Fruit fly (Drosophila melanogaster) whole organism, embryonic: ENCODE measurements around the gene sphe.

Experiments used
- Ada2b ChIP-seq: fragments of 200-800 bp; sonication (Bioruptor generic); IDR thresholded peaks from 2 replicates; pipeline ENCODE4 v1.3.6; 2022; ENCODE audit warnings: missing biosample characterization, missing genetic modification characterization
- Adf1 ChIP-seq: fragments of 200-800 bp; sonication (Bioruptor generic); IDR thresholded peaks from 2 replicates; pipeline ENCODE4 v1.3.6; 2022; ENCODE audit warnings: missing biosample characterization, missing genetic modification characterization
- Aef1 ChIP-seq: fragments of 200-800 bp; sonication (Bioruptor generic); IDR thresholded peaks from 3 replicates; pipeline ENCODE4 v1.3.6; 2022; ENCODE audit warnings: missing biosample characterization, missing genetic modification characterization
- B-H2 ChIP-seq: fragments of 200-800 bp; sonication (Bioruptor generic); optimal IDR thresholded peaks from 2 replicates; lab custom pipeline; 2018; ENCODE audit warnings: missing biosample characterization, mild to moderate bottlenecking, missing genetic modification characterization
- BEAF-32 ChIP-seq: fragments of 200-800 bp; sonication (Bioruptor generic); optimal IDR thresholded peaks from 3 replicates; lab custom pipeline; 2017; ENCODE audit warnings: missing biosample characterization, missing genetic modification characterization, mild to moderate bottlenecking, moderate library complexity, missing genetic modification reagents
- CG10565 ChIP-seq: fragments of 200-800 bp; sonication (Bioruptor generic); optimal IDR thresholded peaks from 3 replicates; lab custom pipeline; 2016; ENCODE audit warnings: missing biosample characterization, mild to moderate bottlenecking, missing genetic modification characterization
- CG10654 ChIP-seq: fragments of 200-800 bp; sonication (Bioruptor generic); optimal IDR thresholded peaks from 2 replicates; lab custom pipeline; 2016; ENCODE audit warnings: missing biosample characterization, missing genetic modification characterization
- CG12104 ChIP-seq: fragments of 200-800 bp; sonication (Bioruptor generic); optimal IDR thresholded peaks from 3 replicates; lab custom pipeline; 2016; ENCODE audit warnings: missing biosample characterization, missing genetic modification characterization
- CG12219 ChIP-seq: fragments of 200-800 bp; sonication (Bioruptor generic); optimal IDR thresholded peaks from 3 replicates; lab custom pipeline; 2018; ENCODE audit warnings: missing biosample characterization, mild to moderate bottlenecking, missing genetic modification characterization
- CG12391 ChIP-seq: fragments of 200-800 bp; sonication (Bioruptor generic); optimal IDR thresholded peaks from 3 replicates; lab custom pipeline; 2018; ENCODE audit warnings: missing biosample characterization, mild to moderate bottlenecking, missing genetic modification characterization, moderate library complexity
- CG12769 ChIP-seq: fragments of 200-800 bp; sonication (Bioruptor generic); optimal IDR thresholded peaks from 2 replicates; lab custom pipeline; 2019; ENCODE audit warnings: missing biosample characterization, mild to moderate bottlenecking, missing genetic modification characterization, moderate library complexity
- CG15601 ChIP-seq: fragments of 200-800 bp; sonication (Bioruptor generic); optimal IDR thresholded peaks from 3 replicates; lab custom pipeline; 2019; ENCODE audit warnings: missing biosample characterization, mild to moderate bottlenecking, missing genetic modification characterization, moderate library complexity
- CG1603 ChIP-seq: fragments of 200-800 bp; sonication (Bioruptor generic); optimal IDR thresholded peaks from 2 replicates; lab custom pipeline; 2019; ENCODE audit warnings: missing biosample characterization, mild to moderate bottlenecking, missing genetic modification characterization, moderate library complexity
- CG17328 ChIP-seq: fragments of 200-800 bp; sonication (Bioruptor generic); IDR thresholded peaks from 2 replicates; pipeline ENCODE4 v1.3.6; 2022; ENCODE audit warnings: missing biosample characterization, missing genetic modification characterization
- CG1792 ChIP-seq: fragments of 200-800 bp; sonication (Bioruptor generic); optimal IDR thresholded peaks from 2 replicates; lab custom pipeline; 2016; ENCODE audit warnings: missing biosample characterization, missing genetic modification characterization
- CG18599 ChIP-seq: fragments of 200-800 bp; sonication (Bioruptor generic); optimal IDR thresholded peaks from 3 replicates; lab custom pipeline; 2017; ENCODE audit warnings: missing biosample characterization, missing genetic modification characterization, mild to moderate bottlenecking, moderate library complexity, missing genetic modification reagents
- CG2202 ChIP-seq: fragments of 200-800 bp; sonication (Bioruptor generic); optimal IDR thresholded peaks from 2 replicates; lab custom pipeline; 2018; ENCODE audit warnings: missing biosample characterization, mild to moderate bottlenecking, missing genetic modification characterization
- CG2889 ChIP-seq: fragments of 200-800 bp; sonication (Bioruptor generic); IDR thresholded peaks from 3 replicates; pipeline ENCODE4 v1.3.6; 2022; ENCODE audit warnings: missing biosample characterization, missing genetic modification characterization
- CG6272 ChIP-seq: fragments of 200-800 bp; sonication (Bioruptor generic); IDR thresholded peaks from 2 replicates; pipeline ENCODE4 v1.3.6; 2022; ENCODE audit warnings: missing biosample characterization, missing genetic modification characterization
- CG7271 ChIP-seq: fragments of 200-800 bp; sonication (Bioruptor generic); optimal IDR thresholded peaks from 2 replicates; lab custom pipeline; 2018; ENCODE audit warnings: missing biosample characterization, mild to moderate bottlenecking, missing genetic modification characterization, moderate library complexity
- CG8281 ChIP-seq: fragments of 200-800 bp; sonication (Bioruptor generic); optimal IDR thresholded peaks from 2 replicates; lab custom pipeline; 2018; ENCODE audit warnings: missing biosample characterization, mild to moderate bottlenecking, missing genetic modification characterization, moderate library complexity
- CG9437 ChIP-seq: fragments of 200-800 bp; sonication (Bioruptor generic); optimal IDR thresholded peaks from 2 replicates; lab custom pipeline; 2018; ENCODE audit warnings: missing biosample characterization, mild to moderate bottlenecking, missing genetic modification characterization
- CG9817 ChIP-seq: fragments of 200-800 bp; sonication (Bioruptor generic); optimal IDR thresholded peaks from 2 replicates; lab custom pipeline; 2018; ENCODE audit warnings: missing biosample characterization, mild to moderate bottlenecking, missing genetic modification characterization, moderate library complexity
- CTCF ChIP-seq: fragments of 200-800 bp; sonication (Bioruptor generic); optimal IDR thresholded peaks from 2 replicates; lab custom pipeline; 2017; ENCODE audit warnings: missing biosample characterization, mild to moderate bottlenecking, missing genetic modification characterization, moderate library complexity
- D ChIP-seq, 2 experiments: fragments of 200-800 bp in 1 of 2; fragments of >200 bp in 1 of 2; sonication (Bioruptor generic) in 1 of 2; optimal IDR thresholded peaks; 2 replicates in 1 of 2; 3 replicates in 1 of 2; lab custom pipeline; 2017; ENCODE audit warnings: mild to moderate bottlenecking in 1 of 2, missing biosample characterization in 1 of 2, missing genetic modification characterization in 1 of 2, missing genetic modification reagents in 1 of 2
- Deaf1 ChIP-seq: fragments of 200-800 bp; optimal IDR thresholded peaks from 3 replicates; lab custom pipeline; 2019; ENCODE audit warnings: missing biosample characterization, mild to moderate bottlenecking, missing genetic modification characterization, moderate library complexity
- Fer3 ChIP-seq: fragments of 200-800 bp; sonication (Bioruptor generic); optimal IDR thresholded peaks from 2 replicates; lab custom pipeline; 2018; ENCODE audit warnings: missing biosample characterization, mild to moderate bottlenecking, missing genetic modification characterization, moderate library complexity
- HmgZ ChIP-seq: fragments of 200-800 bp; sonication (Bioruptor generic); optimal IDR thresholded peaks from 2 replicates; lab custom pipeline; 2018; ENCODE audit warnings: missing biosample characterization, mild to moderate bottlenecking, missing genetic modification characterization
- Lpt ChIP-seq: fragments of >200 bp; optimal IDR thresholded peaks from 2 replicates; lab custom pipeline; 2018; ENCODE audit warnings: missing biosample characterization, missing genetic modification characterization
- Meics ChIP-seq: fragments of 200-800 bp; sonication (Bioruptor generic); optimal IDR thresholded peaks from 2 replicates; lab custom pipeline; 2017; ENCODE audit warnings: missing biosample characterization, mild to moderate bottlenecking, missing genetic modification characterization
- NfI ChIP-seq: fragments of 200-800 bp; sonication (Bioruptor generic); optimal IDR thresholded peaks from 3 replicates; lab custom pipeline; 2018; ENCODE audit warnings: missing biosample characterization, mild to moderate bottlenecking, missing genetic modification characterization, moderate library complexity
- Ptx1 ChIP-seq: fragments of 200-800 bp; sonication (Bioruptor generic); IDR thresholded peaks from 2 replicates; pipeline ENCODE4 v1.3.6; 2022; ENCODE audit warnings: missing biosample characterization, missing genetic modification characterization
- Sox100B ChIP-seq: fragments of 200-800 bp; sonication (Bioruptor generic); optimal IDR thresholded peaks from 3 replicates; lab custom pipeline; 2018; ENCODE audit warnings: missing biosample characterization, mild to moderate bottlenecking, missing genetic modification characterization
- Ssrp ChIP-seq: fragments of 200-800 bp; sonication (Bioruptor generic); optimal IDR thresholded peaks from 2 replicates; lab custom pipeline; 2018; ENCODE audit warnings: missing biosample characterization, mild to moderate bottlenecking, missing genetic modification characterization, moderate library complexity
- exex ChIP-seq: fragments of 200-800 bp; sonication (Bioruptor generic); optimal IDR thresholded peaks from 4 replicates; lab custom pipeline; 2018; ENCODE audit warnings: missing biosample characterization, mild to moderate bottlenecking, missing genetic modification characterization, moderate library complexity
- fd64A ChIP-seq: fragments of 200-800 bp; sonication (Bioruptor generic); optimal IDR thresholded peaks from 3 replicates; lab custom pipeline; 2018; ENCODE audit warnings: missing biosample characterization, mild to moderate bottlenecking, missing genetic modification characterization
- kay ChIP-seq: fragments of 200-800 bp; sonication (Bioruptor generic); optimal IDR thresholded peaks from 2 replicates; lab custom pipeline; 2016; ENCODE audit warnings: missing biosample characterization, missing genetic modification characterization
- lab ChIP-seq: fragments of 200-800 bp; sonication (Bioruptor generic); optimal IDR thresholded peaks from 3 replicates; lab custom pipeline; 2017; ENCODE audit warnings: missing biosample characterization, missing genetic modification characterization, mild to moderate bottlenecking, moderate library complexity, missing genetic modification reagents
- lmd ChIP-seq: fragments of 200-800 bp; sonication (Bioruptor generic); IDR thresholded peaks from 2 replicates; pipeline ENCODE4 v1.3.6; 2022; ENCODE audit warnings: missing biosample characterization, missing genetic modification characterization
- mld ChIP-seq: fragments of 200-800 bp; sonication (Bioruptor generic); IDR thresholded peaks from 3 replicates; pipeline ENCODE4 v1.3.6; 2022; ENCODE audit warnings: missing biosample characterization, missing genetic modification characterization; ENCODE audit not compliant: partially characterized antibody
- salm ChIP-seq: fragments of 200-800 bp; sonication (Bioruptor generic); optimal IDR thresholded peaks from 2 replicates; lab custom pipeline; 2018; ENCODE audit warnings: missing biosample characterization, mild to moderate bottlenecking, missing genetic modification characterization
- sc ChIP-seq, 3 experiments: fragments of >200 bp in 2 of 3; fragments of 200-800 bp in 1 of 3; sonication (Bioruptor generic) in 1 of 3; optimal IDR thresholded peaks; 2 replicates in 2 of 3; 3 replicates in 1 of 3; lab custom pipeline; 2017; ENCODE audit warnings: mild to moderate bottlenecking in 1 of 3, missing biosample characterization in 1 of 3, missing genetic modification characterization in 1 of 3, missing genetic modification reagents in 1 of 3
- stc ChIP-seq: fragments of 200-800 bp; sonication (Bioruptor generic); IDR thresholded peaks from 2 replicates; pipeline ENCODE4 v1.3.6; 2022; ENCODE audit warnings: missing biosample characterization, missing genetic modification characterization
- vnd ChIP-seq: fragments of 200-800 bp; sonication (Bioruptor generic); IDR thresholded peaks from 3 replicates; pipeline ENCODE4 v1.3.6; 2022; ENCODE audit warnings: missing biosample characterization, missing genetic modification characterization; ENCODE audit not compliant: partially characterized antibody

Gene sphe

dm6 chrX:16676653-16677052 lies 25.1 kb downstream of the sphe start, which contains the start of gene CG13012:
CG13012 (minus strand) TSS chrX:16676753.
- TF ChIP-seq BEAF-32 (GFP tag; lab: Kevin White, UChicago) (no peak), CG1792 (GFP tag; lab: Kevin White, UChicago) (no peak), CG12391 (no peak), salm (tag; lab: Kevin White, UChicago) (no peak), CG2202 (tag; lab: Kevin White, UChicago) (no peak), CG6272 (no peak), sc (optimal IDR thresholded peaks at IDR 0.05; lab: Kevin White, UChicago) (no peak), sc (GFP tag; optimal IDR thresholded peaks at IDR 0.05; lab: Kevin White, UChicago) (no peak), Ada2b (GFP tag; lab: Robert Waterston, UW) (no peak), mld (GFP tag; lab: Robert Waterston, UW) (no peak)

dm6 chrX:16674538-16674937 lies 27.2 kb downstream of the sphe start:
- no peak for TF ChIP-seq Sox100B (GFP tag; lab: Kevin White, UChicago)
- peak; percentile 98 for TF ChIP-seq exex (tag; lab: Kevin White, UChicago)
- TF ChIP-seq Adf1 (GFP tag; lab: Robert Waterston, UW): no peak
- TF ChIP-seq, all 482 proteins: peak for 1

DNA sequence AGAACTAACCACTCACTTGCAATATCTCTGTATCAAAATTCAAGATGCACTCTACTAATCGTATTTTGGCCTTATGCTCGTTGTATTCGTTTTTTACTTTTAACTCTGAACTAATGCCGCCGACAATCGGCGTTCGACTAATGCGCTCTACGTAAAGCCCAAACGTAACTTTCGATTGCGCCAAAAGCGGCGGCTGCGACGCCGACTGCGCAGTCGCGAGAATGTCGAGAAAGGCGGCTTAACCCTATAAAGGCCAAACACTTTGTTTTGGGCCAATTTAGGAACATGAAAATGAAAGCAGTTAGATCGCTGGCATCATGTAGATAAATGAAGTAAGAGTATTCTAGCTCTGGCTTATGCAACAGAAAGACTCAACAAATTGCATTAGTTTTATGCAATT lies 28.9 kb downstream of the sphe start:
- TF ChIP-seq CG9437 (GFP tag; lab: Kevin White, UChicago): peak; percentile 62
- TF ChIP-seq Adf1 (GFP tag; lab: Robert Waterston, UW): peak; percentile 58; the same call in 1 of the 2 replicates
- TF ChIP-seq CG10565: no peak
- TF ChIP-seq NfI: no peak
- no peak for TF ChIP-seq stc (GFP tag; lab: Robert Waterston, UW)
- TF ChIP-seq CG17328 (GFP tag; lab: Robert Waterston, UW): no peak
- no peak for TF ChIP-seq CG12769
- TF ChIP-seq CG15601 (tag; lab: Kevin White, UChicago): no peak
- TF ChIP-seq CG10654: no peak
- TF ChIP-seq D (optimal IDR thresholded peaks at IDR 0.05; lab: Kevin White, UChicago): no peak
- TF ChIP-seq D (GFP tag; optimal IDR thresholded peaks at IDR 0.05; lab: Kevin White, UChicago): no peak
- TF ChIP-seq, all 482 proteins: peak for 2

DNA sequence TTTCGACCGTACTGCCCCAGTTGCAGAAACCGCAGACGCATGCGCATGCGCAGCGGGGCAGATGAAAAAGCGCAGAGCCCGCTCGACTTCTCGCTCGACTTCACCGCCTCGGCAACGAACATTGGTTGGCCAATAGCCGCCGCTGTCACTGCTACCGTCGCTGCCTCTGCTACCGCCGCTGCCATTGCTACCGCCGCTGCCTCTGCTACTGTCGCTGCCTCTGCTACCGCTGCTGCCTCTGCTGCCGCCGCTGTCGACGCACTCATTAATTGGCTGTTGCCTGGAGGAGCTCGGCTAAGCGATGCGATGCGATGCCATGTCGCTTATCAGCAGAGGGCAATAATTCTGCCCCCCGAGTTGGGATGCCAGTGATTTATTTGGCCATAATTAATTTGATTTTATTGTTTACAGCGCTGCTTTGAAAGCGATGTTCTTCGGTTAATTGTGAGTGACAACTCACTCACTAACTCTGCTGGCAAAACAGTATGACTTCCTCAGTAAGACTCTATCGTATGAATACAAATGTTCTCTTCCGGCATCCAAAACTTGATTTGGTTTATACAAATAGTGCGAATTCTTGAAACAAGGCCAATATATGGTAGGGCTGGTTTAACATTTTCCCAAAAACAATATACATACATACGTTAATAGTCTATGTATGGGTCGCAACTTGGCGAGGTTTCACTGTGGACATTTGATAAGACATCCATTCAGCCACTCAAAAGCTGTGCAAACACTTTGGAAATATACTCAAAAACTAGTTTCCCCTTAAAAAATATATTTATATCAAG lies 30.9 kb downstream of the sphe start:
- TF ChIP-seq Deaf1 (tag; lab: Kevin White, UChicago) (no peak), CG9817 (tag; lab: Kevin White, UChicago) (peak; percentile 22), Fer3 (tag; lab: Kevin White, UChicago) (peak; percentile 28), CG12104 (GFP tag; lab: Kevin White, UChicago) (no peak), lmd (GFP tag; lab: Robert Waterston, UW) (peak; percentile 49; the same call in 1 of the 2 replicates), fd64A (no peak), HmgZ (tag; lab: Kevin White, UChicago) (peak; percentile 36), CG12219 (GFP tag; lab: Kevin White, UChicago) (peak; percentile 22), lab (peak; percentile 38), CG1603 (peak; percentile 56), CTCF (no peak), Aef1 (GFP tag; lab: Robert Waterston, UW) (no peak), CG8281 (no peak), Ptx1 (GFP tag; lab: Robert Waterston, UW) (peak; percentile 45; the same call in 1 of the 2 replicates), Meics (peak; percentile 36), Ssrp (tag; lab: Kevin White, UChicago) (peak; percentile 17), CG2889 (GFP tag; lab: Robert Waterston, UW) (0 out of 3 replicates have a peak, but pooled peaks have one; percentile 36), vnd (GFP tag; lab: Robert Waterston, UW) (no peak), CG18599 (GFP tag; lab: Kevin White, UChicago) (peak; percentile 50), B-H2 (GFP tag; lab: Kevin White, UChicago) (no peak), CG7271 (tag; lab: Kevin White, UChicago) (no peak), kay (GFP tag; lab: Kevin White, UChicago) (no peak), Lpt (GFP tag; lab: Kevin White, UChicago) (no peak)
